Fruit fly (Drosophila melanogaster): ENCODE data around the gene CG10631.

- TF ChIP-seq tj (GFP tag; optimal IDR thresholded peaks at IDR 0.05) (no peak), CG7101 (tag; optimal IDR thresholded peaks at IDR 0.05) (no peak), cnc (optimal IDR thresholded peaks at IDR 0.05) (no peak), ovo (GFP tag; optimal IDR thresholded peaks at IDR 0.05) (no peak), pad (GFP tag; optimal IDR thresholded peaks at IDR 0.05) (no peak), kay (GFP tag; ENCODE audit: borderline replicate concordance) (no peak), cic (GFP tag; optimal IDR thresholded peaks at IDR 0.05) (no peak), CG14711 (tag; optimal IDR thresholded peaks at IDR 0.05) (no peak), CG12768 (GFP tag; optimal IDR thresholded peaks at IDR 0.05) (no peak), CG5204 (GFP tag; optimal IDR thresholded peaks at IDR 0.05) (no peak), Mnt (GFP tag; optimal IDR thresholded peaks at IDR 0.05) (no peak), CG11617 (GFP tag; optimal IDR thresholded peaks at IDR 0.05) (no peak), Crg-1 (GFP tag; optimal IDR thresholded peaks at IDR 0.05) (no peak)
These were observed 17.6 kb upstream of the CG10631 start for dm6 chr2L:19774278-19774677.
